Worm (Caenorhabditis elegans): Measurements from ENCODE around the gene K02D10.3.

K02D10.3 gene

ce11 chrIII:8794793-8795192 lies 23.0 kb upstream of the K02D10.3 start (continued):
- TF ChIP-seq sox-4 (tag; optimal IDR thresholded peaks at IDR 0.05) (no peak), nhr-20 (tag; optimal IDR thresholded peaks at IDR 0.05) (peak; percentile 87), swsn-7 (tag; optimal IDR thresholded peaks at IDR 0.05) (peak; percentile 71), snu-23 (GFP tag; optimal IDR thresholded peaks at IDR 0.05) (peak; percentile 81), nhr-90 (tag; optimal IDR thresholded peaks at IDR 0.05; ENCODE audit: poor library complexity) (peak; percentile 69), egl-27 (tag; optimal IDR thresholded peaks at IDR 0.05) (peak; percentile 30 to 56), nhr-85 (tag) (peak; percentile 95), ets-5 (GFP tag; IDR thresholded peaks at IDR 0.05) (no peak), mab-9 (GFP tag; IDR thresholded peaks at IDR 0.05) (no peak), fos-1 (tag; optimal IDR thresholded peaks at IDR 0.05) (peak; percentile 38), ama-1 (optimal IDR thresholded peaks at IDR 0.05) (no peak), lsy-2 (tag; optimal IDR thresholded peaks at IDR 0.05) (peak; percentile 63 to 88), C04F5.9 (tag; optimal IDR thresholded peaks at IDR 0.05) (no peak), rnt-1 (tag; optimal IDR thresholded peaks at IDR 0.05) (peak; percentile 38), mdl-1 (tag; optimal IDR thresholded peaks at IDR 0.05) (peak in 1 of 2 experiments; percentile 90), ceh-90 (tag; optimal IDR thresholded peaks at IDR 0.05) (no peak), aha-1 (tag; optimal IDR thresholded peaks at IDR 0.05) (no peak), elt-3 (tag; optimal IDR thresholded peaks at IDR 0.05) (peak in 3 of 6 experiments; percentile 58 to 87 (median 72)), hlh-17 (GFP tag; optimal IDR thresholded peaks at IDR 0.05; ENCODE audit: borderline replicate concordance) (no peak), dsc-1 (tag; optimal IDR thresholded peaks at IDR 0.05) (no peak), C16A3.4 (tag; optimal IDR thresholded peaks at IDR 0.05) (peak; percentile 41), sup-37 (GFP tag; optimal IDR thresholded peaks at IDR 0.05) (peak; percentile 12), sptf-1 (tag; optimal IDR thresholded peaks at IDR 0.05) (no peak), efl-3 (GFP tag; optimal IDR thresholded peaks at IDR 0.05) (no peak), jun-1 (tag; optimal IDR thresholded peaks at IDR 0.05) (peak; percentile 69), lin-13 (GFP tag; optimal IDR thresholded peaks at IDR 0.05) (peak; percentile 57), xbp-1 (tag; optimal IDR thresholded peaks at IDR 0.05) (peak; percentile 51), nhr-84 (tag; optimal IDR thresholded peaks at IDR 0.05) (no peak), unc-130 (tag; optimal IDR thresholded peaks at IDR 0.05) (no peak), nhr-19 (GFP tag; conservative IDR thresholded peaks at IDR 0.05) (peak; percentile 74), alr-1 (tag; optimal IDR thresholded peaks at IDR 0.05; ENCODE audit: borderline replicate concordance) (no peak), mef-2 (tag; optimal IDR thresholded peaks at IDR 0.05) (no peak), C34B4.2 (tag; optimal IDR thresholded peaks at IDR 0.05) (no peak), tbx-2 (tag; optimal IDR thresholded peaks at IDR 0.05) (peak; percentile 67), dpl-1 (GFP tag; optimal IDR thresholded peaks at IDR 0.05) (peak; percentile 52 to 63 (median 61)), F16B12.6 (tag; optimal IDR thresholded peaks at IDR 0.05) (no peak), nhr-47 (tag; optimal IDR thresholded peaks at IDR 0.05) (peak; percentile 51), hlh-4 (tag; optimal IDR thresholded peaks at IDR 0.05) (no peak), skn-1 (tag; optimal IDR thresholded peaks at IDR 0.05) (peak; percentile 84), vab-15 (tag; optimal IDR thresholded peaks at IDR 0.05) (no peak), nhr-12 (tag; optimal IDR thresholded peaks at IDR 0.05) (no peak), irx-1 (tag; optimal IDR thresholded peaks at IDR 0.05) (peak; percentile 49), efl-1 (optimal IDR thresholded peaks at IDR 0.05) (peak; percentile 51 to 64), efl-1 (GFP tag; optimal IDR thresholded peaks at IDR 0.05 in 1 of 2) (peak in 1 of 2 experiments; percentile 3), ces-1 (GFP tag; optimal IDR thresholded peaks at IDR 0.05) (no peak), isw-1 (GFP tag; IDR thresholded peaks at IDR 0.05) (no peak), fkh-10 (GFP tag; optimal IDR thresholded peaks at IDR 0.05) (no peak), ceh-82 (tag; optimal IDR thresholded peaks at IDR 0.05) (peak; percentile 26 to 76 (median 54)), unc-86 (tag; optimal IDR thresholded peaks at IDR 0.05) (no peak), Y116A8C.19 (tag; optimal IDR thresholded peaks at IDR 0.05; ENCODE audit: borderline replicate concordance) (no peak), tlp-1 (tag; optimal IDR thresholded peaks at IDR 0.05) (no peak), blmp-1 (tag; optimal IDR thresholded peaks at IDR 0.05) (peak; percentile 96), lin-35 (GFP tag; optimal IDR thresholded peaks at IDR 0.05) (peak; percentile 62 to 78), nhr-77 (tag; optimal IDR thresholded peaks at IDR 0.05) (peak; percentile 81)
